Fruit fly (Drosophila melanogaster): ENCODE results near the gene CG11714.

CG11714 gene

DNA sequence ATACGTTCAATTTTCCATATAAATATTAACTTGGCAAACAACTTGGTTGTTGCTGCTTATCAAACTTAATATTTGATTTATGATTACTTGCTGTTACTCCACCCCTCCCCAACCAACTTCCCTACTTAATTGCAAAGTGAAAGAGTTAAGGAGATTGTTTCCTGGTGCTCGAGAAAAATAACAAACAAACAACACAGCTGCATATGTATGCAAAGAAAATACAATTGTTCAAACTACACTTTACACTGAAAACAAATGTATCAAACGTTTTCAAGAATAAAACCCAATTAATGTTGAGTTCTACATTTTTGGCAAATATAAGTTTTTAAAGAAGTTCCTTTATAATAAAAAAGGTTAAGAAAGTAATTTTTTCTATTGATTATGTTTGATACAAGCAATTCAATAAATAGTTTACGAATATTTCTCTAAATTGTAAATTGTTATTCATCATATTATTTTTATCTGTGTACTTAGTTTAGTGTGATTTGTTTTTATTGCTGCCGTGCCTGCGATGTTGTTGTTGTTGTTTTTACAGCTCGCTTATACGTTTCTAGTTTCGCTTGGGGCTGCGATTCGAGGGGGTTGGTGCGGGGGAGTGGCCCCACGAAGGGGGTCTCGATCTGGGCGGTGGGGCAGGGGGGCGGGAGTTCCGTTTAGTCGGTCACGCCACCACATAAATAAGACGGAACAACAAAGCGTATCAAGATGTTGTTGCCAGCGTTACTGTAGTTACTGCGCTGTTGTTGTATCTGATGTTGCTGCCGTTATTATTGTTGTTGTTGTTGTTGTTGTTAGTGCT, 33.3 kb upstream of the CG11714 start (continued):
- peak; percentile 64 for TF ChIP-seq org-1 (GFP tag; optimal IDR thresholded peaks at IDR 0.05)
- TF ChIP-seq bowl (GFP tag; IDR thresholded peaks at IDR 0.05), result no peak
- peak; percentile 85 for TF ChIP-seq Med (GFP tag)
- no peak for TF ChIP-seq dati (GFP tag; IDR thresholded peaks at IDR 0.05)
- peak; percentile 57 for TF ChIP-seq Hsf (GFP tag; optimal IDR thresholded peaks at IDR 0.05)
- peak; percentile 87 for TF ChIP-seq phol (tag; optimal IDR thresholded peaks at IDR 0.05)
- TF ChIP-seq E2f2 (GFP tag; IDR thresholded peaks at IDR 0.05), result peak; percentile 36; the same call in 1 of the 2 replicates
- TF ChIP-seq pan (optimal IDR thresholded peaks at IDR 0.05), result no peak
- peak in 1 of 2 experiments; percentile 58 for TF ChIP-seq pan (GFP tag; optimal IDR thresholded peaks at IDR 0.05 in 1 of 2, IDR thresholded peaks at IDR 0.05 in 1 of 2)
- TF ChIP-seq NC2β (GFP tag; optimal IDR thresholded peaks at IDR 0.05), result peak; percentile 27
- peak; percentile 69 for TF ChIP-seq CG33557 (GFP tag; optimal IDR thresholded peaks at IDR 0.05)
- TF ChIP-seq disco-r (GFP tag; optimal IDR thresholded peaks at IDR 0.05), result peak; percentile 41
- peak; percentile 25; the same call in 1 of the 2 replicates for TF ChIP-seq CG32767 (GFP tag; IDR thresholded peaks at IDR 0.05)
- peak; percentile 19 for TF ChIP-seq CG17186 (GFP tag; optimal IDR thresholded peaks at IDR 0.05)
- TF ChIP-seq HLHmδ (GFP tag; optimal IDR thresholded peaks at IDR 0.05), result peak; percentile 44
- no peak for TF ChIP-seq cas (GFP tag; IDR thresholded peaks at IDR 0.05)
- peak; percentile 65 for TF ChIP-seq gsb-n (tag; optimal IDR thresholded peaks at IDR 0.05)
- peak; percentile 64 for TF ChIP-seq Abd-B (GFP tag; optimal IDR thresholded peaks at IDR 0.05)
- peak; percentile 60 for TF ChIP-seq tap (tag; optimal IDR thresholded peaks at IDR 0.05)
- TF ChIP-seq CG7745 (tag; optimal IDR thresholded peaks at IDR 0.05), result no peak
- TF ChIP-seq NC2α (GFP tag; optimal IDR thresholded peaks at IDR 0.05), result peak; percentile 48
- TF ChIP-seq prd (optimal IDR thresholded peaks at IDR 0.05), result no peak
- TF ChIP-seq prd (GFP tag; IDR thresholded peaks at IDR 0.05), result peak; percentile 70; the same call in 2 of the 3 replicates
- peak; percentile 88 for TF ChIP-seq grau (tag; optimal IDR thresholded peaks at IDR 0.05)
- TF ChIP-seq p53 (GFP tag; optimal IDR thresholded peaks at IDR 0.05), result no peak
- TF ChIP-seq mirr (GFP tag; optimal IDR thresholded peaks at IDR 0.05), result peak; percentile 68
- TF ChIP-seq CG8924 (tag; optimal IDR thresholded peaks at IDR 0.05), result peak; percentile 88
- no peak for TF ChIP-seq CG7372 (GFP tag; IDR thresholded peaks at IDR 0.05)
- TF ChIP-seq Sox100B (GFP tag; optimal IDR thresholded peaks at IDR 0.05), result peak; percentile 79
- no peak for TF ChIP-seq ac (GFP tag; optimal IDR thresholded peaks at IDR 0.05)
- peak; percentile 43 for TF ChIP-seq psq (GFP tag; optimal IDR thresholded peaks at IDR 0.05)
- TF ChIP-seq hkb (optimal IDR thresholded peaks at IDR 0.05), result no peak
- 0 out of 2 replicates have a peak, but pooled peaks have one; percentile 28 for TF ChIP-seq hkb (GFP tag; IDR thresholded peaks at IDR 0.05)
- TF ChIP-seq fd64A (GFP tag; optimal IDR thresholded peaks at IDR 0.05), result peak; percentile 20
- peak; percentile 41 for TF ChIP-seq tin (GFP tag; optimal IDR thresholded peaks at IDR 0.05)
- TF ChIP-seq dm (GFP tag; optimal IDR thresholded peaks at IDR 0.05), result peak; percentile 31
- peak in 1 of 2 experiments; percentile 0 for TF ChIP-seq crp (GFP tag; optimal IDR thresholded peaks at IDR 0.05)
- TF ChIP-seq ase (GFP tag; IDR thresholded peaks at IDR 0.05), result peak; percentile 57; the same call in 2 of the 3 replicates
- peak; percentile 31 for TF ChIP-seq CrebB (tag; optimal IDR thresholded peaks at IDR 0.05)
- peak; percentile 85 for TF ChIP-seq Asciz (GFP tag; optimal IDR thresholded peaks at IDR 0.05)
- peak; percentile 96 for TF ChIP-seq chinmo (GFP tag; IDR thresholded peaks at IDR 0.05; ENCODE audit: partially characterized antibody)
- no peak for TF ChIP-seq Tbp (GFP tag; optimal IDR thresholded peaks at IDR 0.05)
- TF ChIP-seq Awh (GFP tag; IDR thresholded peaks at IDR 0.05), result no peak
- TF ChIP-seq ro (GFP tag; IDR thresholded peaks at IDR 0.05), result peak; percentile 31; the same call in 1 of the 2 replicates
- peak; percentile 16 for TF ChIP-seq tx (GFP tag; optimal IDR thresholded peaks at IDR 0.05)
- TF ChIP-seq CG14667 (GFP tag; IDR thresholded peaks at IDR 0.05), result peak; percentile 55; the same call in 1 of the 2 replicates
- TF ChIP-seq CG12155 (GFP tag; optimal IDR thresholded peaks at IDR 0.05), result peak; percentile 53
- TF ChIP-seq CG10462 (GFP tag; optimal IDR thresholded peaks at IDR 0.05), result peak; percentile 52
- TF ChIP-seq Fer2 (tag; optimal IDR thresholded peaks at IDR 0.05), result peak; percentile 50
- TF ChIP-seq CG7357 (GFP tag; IDR thresholded peaks at IDR 0.05), result 0 out of 3 replicates have a peak, but pooled peaks have one; percentile 30
